Fruit fly (Drosophila melanogaster) whole organism: ENCODE data around the gene 5PtaseI.

ENCODE experiments used
- CG8478 ChIP-seq: fragments of >200 bp; optimal IDR thresholded peaks from 2 replicates; lab custom pipeline; 2018; ENCODE audit warnings: inconsistent platforms
- Dll ChIP-seq: fragments of >200 bp; optimal IDR thresholded peaks from 2 replicates; lab custom pipeline; 2017
- EcR ChIP-seq, 2 experiments: fragments of >200 bp; optimal IDR thresholded peaks; 2 replicates each; lab custom pipeline; 2017; ENCODE audit warnings: missing biosample characterization in 2 of 2, missing genetic modification characterization in 2 of 2, missing genetic modification reagents in 2 of 2
- pan ChIP-seq: fragments of >200 bp; optimal IDR thresholded peaks from 2 replicates; lab custom pipeline; 2017
- psq ChIP-seq: fragments of >200 bp; optimal IDR thresholded peaks from 2 replicates; lab custom pipeline; 2017

DNA sequence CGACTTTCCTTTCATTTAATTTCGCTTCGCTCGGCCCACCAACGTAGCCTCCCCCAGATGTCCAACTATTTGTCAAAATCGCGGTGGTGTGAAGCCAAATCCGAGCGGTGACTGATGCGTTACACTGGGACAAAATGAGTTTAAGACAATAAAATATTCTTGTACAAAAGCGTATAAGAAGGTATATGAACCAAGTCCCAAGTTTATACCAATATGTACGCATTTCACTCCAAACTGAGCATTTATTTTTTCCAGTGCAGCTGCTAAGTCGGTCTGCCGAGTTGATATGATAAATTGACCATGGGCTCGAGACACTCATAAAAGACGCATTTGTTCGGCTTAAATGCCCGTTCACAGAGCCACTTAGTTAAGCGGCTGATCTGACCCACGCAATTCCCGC, 40.2 kb downstream of the 5PtaseI start:
- TF ChIP-seq CG8478 (lab: Kevin White, UChicago), result no peak
- peak in 1 of 2 experiments; percentile 23 for TF ChIP-seq EcR (GFP tag; optimal IDR thresholded peaks at IDR 0.05; lab: Kevin White, UChicago)
- TF ChIP-seq Dll (lab: Kevin White, UChicago), result no peak
- no peak for TF ChIP-seq psq (lab: Kevin White, UChicago)
- no peak for TF ChIP-seq pan (lab: Kevin White, UChicago)
